Fruit fly (Drosophila melanogaster) whole organism, embryonic: ENCODE results near the gene dysf.

ENCODE experiments used
- ATbp ChIP-seq: fragments of 200-800 bp; sonication (Bioruptor generic); optimal IDR thresholded peaks from 2 replicates; lab custom pipeline; 2017; ENCODE audit warnings: missing biosample characterization, mild to moderate bottlenecking, missing genetic modification characterization, missing genetic modification reagents
- Asciz ChIP-seq: fragments of 200-800 bp; sonication (Bioruptor generic); optimal IDR thresholded peaks from 2 replicates; lab custom pipeline; 2017; ENCODE audit warnings: missing biosample characterization, mild to moderate bottlenecking, missing genetic modification characterization, missing genetic modification reagents
- Atf-2 ChIP-seq: fragments of 200-800 bp; sonication (Bioruptor generic); optimal IDR thresholded peaks from 2 replicates; lab custom pipeline; 2016; ENCODE audit warnings: missing biosample characterization, missing genetic modification characterization
- Blimp-1 ChIP-seq: fragments of 200-800 bp; sonication (Bioruptor generic); optimal IDR thresholded peaks from 3 replicates; lab custom pipeline; 2018; ENCODE audit warnings: missing biosample characterization, missing genetic modification characterization, mild to moderate bottlenecking, moderate library complexity, missing genetic modification reagents
- CG12769 ChIP-seq: fragments of 200-800 bp; sonication (Bioruptor generic); optimal IDR thresholded peaks from 2 replicates; lab custom pipeline; 2019; ENCODE audit warnings: missing biosample characterization, mild to moderate bottlenecking, missing genetic modification characterization, moderate library complexity
- CG13424 ChIP-seq: fragments of 200-800 bp; sonication (Bioruptor generic); optimal IDR thresholded peaks from 2 replicates; lab custom pipeline; 2019; ENCODE audit warnings: missing biosample characterization, mild to moderate bottlenecking, missing genetic modification characterization, moderate library complexity
- CG14860 ChIP-seq: fragments of 200-800 bp; sonication (Bioruptor generic); IDR thresholded peaks from 3 replicates; pipeline ENCODE4 v1.3.6; 2022; ENCODE audit warnings: missing biosample characterization, missing genetic modification characterization; ENCODE audit not compliant: partially characterized antibody
- CG15479 ChIP-seq: fragments of 200-800 bp; sonication (Bioruptor generic); optimal IDR thresholded peaks from 3 replicates; lab custom pipeline; 2019; ENCODE audit warnings: missing biosample characterization, mild to moderate bottlenecking, missing genetic modification characterization, moderate library complexity
- CG17912 ChIP-seq: fragments of 200-800 bp; sonication (Bioruptor generic); optimal IDR thresholded peaks from 2 replicates; lab custom pipeline; 2018; ENCODE audit warnings: missing biosample characterization, mild to moderate bottlenecking, missing genetic modification characterization
- CG18599 ChIP-seq: fragments of 200-800 bp; sonication (Bioruptor generic); optimal IDR thresholded peaks from 3 replicates; lab custom pipeline; 2017; ENCODE audit warnings: missing biosample characterization, missing genetic modification characterization, mild to moderate bottlenecking, moderate library complexity, missing genetic modification reagents
- CG2678 ChIP-seq: fragments of 200-800 bp; sonication (Bioruptor generic); optimal IDR thresholded peaks from 3 replicates; lab custom pipeline; 2019; ENCODE audit warnings: missing biosample characterization, mild to moderate bottlenecking, missing genetic modification characterization, moderate library complexity
- CG3065 ChIP-seq: fragments of 200-800 bp; sonication (Bioruptor generic); optimal IDR thresholded peaks from 2 replicates; lab custom pipeline; 2016; ENCODE audit warnings: missing biosample characterization, missing genetic modification characterization
- CG34376 ChIP-seq: fragments of 200-800 bp; sonication (Bioruptor generic); optimal IDR thresholded peaks from 2 replicates; lab custom pipeline; 2018; ENCODE audit warnings: missing biosample characterization, mild to moderate bottlenecking, missing genetic modification characterization
- CG3847 ChIP-seq: fragments of 200-800 bp; sonication (Bioruptor generic); IDR thresholded peaks from 2 replicates; pipeline ENCODE4 v1.3.6; 2022; ENCODE audit warnings: missing biosample characterization, missing genetic modification characterization
- CG7839 ChIP-seq: fragments of 200-800 bp; sonication (Bioruptor generic); optimal IDR thresholded peaks from 3 replicates; lab custom pipeline; 2018; ENCODE audit warnings: missing biosample characterization, mild to moderate bottlenecking, missing genetic modification characterization, moderate library complexity
- CrebB ChIP-seq: fragments of 200-800 bp; sonication (Bioruptor generic); optimal IDR thresholded peaks from 3 replicates; lab custom pipeline; 2018; ENCODE audit warnings: missing biosample characterization, mild to moderate bottlenecking, missing genetic modification characterization
- Dbx ChIP-seq: fragments of 200-800 bp; sonication (Bioruptor generic); IDR thresholded peaks from 3 replicates; pipeline ENCODE4 v1.3.6; 2022; ENCODE audit warnings: missing biosample characterization, missing genetic modification characterization
- E2f1 ChIP-seq: fragments of 200-800 bp; sonication (Bioruptor generic); IDR thresholded peaks from 2 replicates; pipeline ENCODE4 v1.3.6; 2022; ENCODE audit warnings: missing biosample characterization, missing genetic modification characterization
- Elba2 ChIP-seq: fragments of 200-800 bp; sonication (Bioruptor generic); optimal IDR thresholded peaks from 3 replicates; lab custom pipeline; 2016; ENCODE audit warnings: missing biosample characterization, missing genetic modification characterization
- GATAe ChIP-seq: fragments of 200-800 bp; sonication (Bioruptor generic); conservative IDR thresholded peaks from 2 replicates; pipeline ENCODE4 v1.3.6; 2022; ENCODE audit warnings: missing biosample characterization, missing genetic modification characterization
- HLH54F ChIP-seq: fragments of 200-800 bp; sonication (Bioruptor generic); optimal IDR thresholded peaks from 3 replicates; lab custom pipeline; 2016; ENCODE audit warnings: missing biosample characterization, missing genetic modification characterization
- Hmr ChIP-seq: fragments of 200-800 bp; sonication (Bioruptor generic); optimal IDR thresholded peaks from 3 replicates; lab custom pipeline; 2017; ENCODE audit warnings: mild to moderate bottlenecking, missing biosample characterization, missing genetic modification reagents, missing genetic modification characterization
- Lhr ChIP-seq: fragments of 200-800 bp; sonication (Bioruptor generic); optimal IDR thresholded peaks from 3 replicates; lab custom pipeline; 2017; ENCODE audit warnings: mild to moderate bottlenecking, missing biosample characterization, missing genetic modification reagents, missing genetic modification characterization
- Meics ChIP-seq: fragments of 200-800 bp; sonication (Bioruptor generic); optimal IDR thresholded peaks from 2 replicates; lab custom pipeline; 2017; ENCODE audit warnings: missing biosample characterization, mild to moderate bottlenecking, missing genetic modification characterization
- NK7.1 ChIP-seq: fragments of 200-800 bp; sonication (Bioruptor generic); optimal IDR thresholded peaks from 3 replicates; lab custom pipeline; 2016; ENCODE audit warnings: missing biosample characterization, missing genetic modification characterization
- PHDP ChIP-seq: fragments of 200-800 bp; sonication (Bioruptor generic); optimal IDR thresholded peaks from 3 replicates; lab custom pipeline; 2018; ENCODE audit warnings: missing biosample characterization, mild to moderate bottlenecking, missing genetic modification characterization, moderate library complexity
- Pdp1 ChIP-seq, 2 experiments: fragments of 200-800 bp; sonication (Bioruptor generic); optimal IDR thresholded peaks; 3 replicates each; lab custom pipeline; 2016; ENCODE audit warnings: missing biosample characterization in 2 of 2, missing genetic modification characterization in 2 of 2, mild to moderate bottlenecking in 1 of 2, moderate library complexity in 1 of 2
- Poxn ChIP-seq: fragments of 200-800 bp; sonication (Bioruptor generic); IDR thresholded peaks from 2 replicates; pipeline ENCODE4 v1.3.6; 2022; ENCODE audit warnings: missing biosample characterization, missing genetic modification characterization
- Sry-δ ChIP-seq: fragments of 200-800 bp; sonication (Bioruptor generic); optimal IDR thresholded peaks from 2 replicates; lab custom pipeline; 2016; ENCODE audit warnings: missing biosample characterization, missing genetic modification characterization
- ase ChIP-seq: fragments of 200-800 bp; sonication (Bioruptor generic); IDR thresholded peaks from 3 replicates; pipeline ENCODE4 v1.3.6; 2022; ENCODE audit warnings: missing biosample characterization, missing genetic modification characterization
- bcd ChIP-seq: fragments of 200-800 bp; sonication (Bioruptor generic); optimal IDR thresholded peaks from 2 replicates; lab custom pipeline; 2017; ENCODE audit warnings: missing biosample characterization, mild to moderate bottlenecking, missing genetic modification characterization
- esg ChIP-seq: fragments of 200-800 bp; sonication (Bioruptor generic); conservative IDR thresholded peaks from 2 replicates; pipeline ENCODE4 v1.3.6; 2022; ENCODE audit warnings: missing biosample characterization, missing genetic modification characterization
- ewg ChIP-seq: fragments of 200-800 bp; sonication (Bioruptor generic); optimal IDR thresholded peaks from 3 replicates; lab custom pipeline; 2017; ENCODE audit warnings: mild to moderate bottlenecking, missing biosample characterization, missing genetic modification reagents, missing genetic modification characterization
- exex ChIP-seq: fragments of 200-800 bp; sonication (Bioruptor generic); optimal IDR thresholded peaks from 4 replicates; lab custom pipeline; 2018; ENCODE audit warnings: missing biosample characterization, mild to moderate bottlenecking, missing genetic modification characterization, moderate library complexity
- fru ChIP-seq: fragments of >200 bp; optimal IDR thresholded peaks from 2 replicates; lab custom pipeline; 2017
- gem ChIP-seq: fragments of 200-800 bp; sonication (Bioruptor generic); optimal IDR thresholded peaks from 2 replicates; lab custom pipeline; 2019; ENCODE audit warnings: missing biosample characterization, mild to moderate bottlenecking, missing genetic modification characterization, moderate library complexity
- grau ChIP-seq: fragments of 200-800 bp; optimal IDR thresholded peaks from 3 replicates; lab custom pipeline; 2019; ENCODE audit warnings: missing biosample characterization, mild to moderate bottlenecking, missing genetic modification characterization, moderate library complexity
- ind ChIP-seq: fragments of 200-800 bp; sonication (Bioruptor generic); optimal IDR thresholded peaks from 3 replicates; lab custom pipeline; 2016; ENCODE audit warnings: missing biosample characterization, missing genetic modification characterization
- jing ChIP-seq: fragments of 200-800 bp; sonication (Bioruptor generic); optimal IDR thresholded peaks from 2 replicates; lab custom pipeline; 2018; ENCODE audit warnings: missing biosample characterization, mild to moderate bottlenecking, missing genetic modification characterization
- lbe ChIP-seq: fragments of 200-800 bp; sonication (Bioruptor generic); optimal IDR thresholded peaks from 2 replicates; lab custom pipeline; 2016; ENCODE audit warnings: missing biosample characterization, mild to moderate bottlenecking, missing genetic modification characterization
- nerfin-2 ChIP-seq: fragments of 200-800 bp; sonication (Bioruptor generic); IDR thresholded peaks from 2 replicates; pipeline ENCODE4 v1.3.6; 2022; ENCODE audit warnings: missing biosample characterization, missing genetic modification characterization; ENCODE audit not compliant: partially characterized antibody
- pzg ChIP-seq: fragments of 200-800 bp; sonication (Bioruptor generic); optimal IDR thresholded peaks from 3 replicates; lab custom pipeline; 2018; ENCODE audit warnings: missing biosample characterization, mild to moderate bottlenecking, missing genetic modification characterization, moderate library complexity
- row ChIP-seq: fragments of 200-800 bp; sonication (Bioruptor generic); IDR thresholded peaks from 3 replicates; pipeline ENCODE4 v1.3.6; 2022; ENCODE audit warnings: missing biosample characterization, missing genetic modification characterization
- sens ChIP-seq: fragments of 200-800 bp; sonication (Bioruptor generic); peaks from one replicate; lab custom pipeline; 2016; ENCODE audit warnings: missing biosample characterization, missing genetic modification characterization
- tup ChIP-seq: fragments of 200-800 bp; sonication (Bioruptor generic); optimal IDR thresholded peaks from 2 replicates; lab custom pipeline; 2016; ENCODE audit warnings: missing biosample characterization, mild to moderate bottlenecking, missing genetic modification characterization, moderate library complexity
- unc-4 ChIP-seq: fragments of 200-800 bp; sonication (Bioruptor generic); IDR thresholded peaks from 2 replicates; pipeline ENCODE4 v1.3.6; 2022; ENCODE audit warnings: missing biosample characterization, missing genetic modification characterization; ENCODE audit not compliant: partially characterized antibody
- vfl ChIP-seq: fragments of 200-800 bp; sonication (Bioruptor generic); optimal IDR thresholded peaks from 2 replicates; lab custom pipeline; 2016; ENCODE audit warnings: missing biosample characterization, missing genetic modification characterization

dysf gene

DNA sequence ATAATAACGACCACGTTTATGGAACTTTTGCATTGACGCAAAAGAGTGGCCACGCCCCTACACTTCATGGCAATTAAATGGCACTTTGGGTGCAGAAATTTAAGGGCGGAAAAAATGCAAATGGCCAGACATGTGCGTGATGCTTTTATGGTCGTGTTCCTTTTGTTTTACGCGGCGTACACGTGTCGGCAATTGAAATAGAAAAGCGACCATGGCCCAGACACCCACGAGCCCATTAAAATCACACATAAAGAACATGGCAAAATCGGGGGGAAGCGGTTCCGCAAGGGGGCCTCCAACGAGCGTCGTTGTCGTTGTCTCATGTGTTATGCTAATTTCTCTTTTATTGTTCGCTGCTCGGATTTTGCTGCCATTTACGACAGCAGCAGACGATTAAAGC lies 6.9 kb upstream of the dysf start (continued):
- no peak for TF ChIP-seq CG14860 (GFP tag; lab: Robert Waterston, UW)
- no peak for TF ChIP-seq esg (GFP tag; lab: Robert Waterston, UW)
- TF ChIP-seq nerfin-2 (GFP tag; lab: Robert Waterston, UW) = no peak
- TF ChIP-seq lbe (GFP tag; lab: Kevin White, UChicago) = no peak
- TF ChIP-seq fru (lab: Kevin White, UChicago) = no peak
- TF ChIP-seq tup (GFP tag; lab: Kevin White, UChicago) = no peak

DNA sequence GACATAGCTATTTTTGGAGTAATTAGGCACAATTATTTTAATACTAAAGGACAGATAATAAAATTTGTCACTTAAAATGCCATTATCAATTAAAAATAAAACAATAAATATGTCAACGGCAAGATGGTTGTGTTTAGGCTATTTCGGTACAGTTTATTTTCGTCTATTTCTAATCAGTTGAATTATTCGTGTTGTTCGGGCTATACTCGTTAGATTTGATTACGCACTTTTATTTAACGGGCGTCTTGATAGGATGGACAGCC lies 6.6 kb upstream of the dysf start:
- TF ChIP-seq bcd (GFP tag; lab: Kevin White, UChicago) (no peak), row (GFP tag; lab: Robert Waterston, UW) (no peak), E2f1 (GFP tag; lab: Robert Waterston, UW) (no peak), CG18599 (GFP tag; lab: Kevin White, UChicago) (peak; percentile 8), Atf-2 (GFP tag; lab: Kevin White, UChicago) (no peak), PHDP (tag; lab: Kevin White, UChicago) (peak; percentile 25), NK7.1 (GFP tag; lab: Kevin White, UChicago) (no peak), CG34376 (peak; percentile 26), unc-4 (GFP tag; lab: Robert Waterston, UW) (no peak), Meics (peak; percentile 29), grau (tag; lab: Kevin White, UChicago) (no peak), jing (GFP tag; lab: Kevin White, UChicago) (no peak), CG12769 (tag; lab: Kevin White, UChicago) (no peak), CG7839 (peak; percentile 21), GATAe (GFP tag; lab: Robert Waterston, UW) (no peak), pzg (GFP tag; lab: Kevin White, UChicago) (no peak), CrebB (no peak), Pdp1 (GFP tag; optimal IDR thresholded peaks at IDR 0.05; lab: Kevin White, UChicago) (peak in 1 of 2 experiments; percentile 32), Asciz (GFP tag; lab: Kevin White, UChicago) (no peak), sens (GFP tag; lab: Kevin White, UChicago) (peak; percentile 68), ind (GFP tag; lab: Kevin White, UChicago) (no peak), Poxn (GFP tag; lab: Robert Waterston, UW) (no peak), exex (tag; lab: Kevin White, UChicago) (peak; percentile 91), gem (tag; lab: Kevin White, UChicago) (peak; percentile 2), CG13424 (tag; lab: Kevin White, UChicago) (no peak), Blimp-1 (GFP tag; lab: Kevin White, UChicago) (no peak), CG2678 (tag; lab: Kevin White, UChicago) (peak; percentile 33), Elba2 (no peak)

DNA sequence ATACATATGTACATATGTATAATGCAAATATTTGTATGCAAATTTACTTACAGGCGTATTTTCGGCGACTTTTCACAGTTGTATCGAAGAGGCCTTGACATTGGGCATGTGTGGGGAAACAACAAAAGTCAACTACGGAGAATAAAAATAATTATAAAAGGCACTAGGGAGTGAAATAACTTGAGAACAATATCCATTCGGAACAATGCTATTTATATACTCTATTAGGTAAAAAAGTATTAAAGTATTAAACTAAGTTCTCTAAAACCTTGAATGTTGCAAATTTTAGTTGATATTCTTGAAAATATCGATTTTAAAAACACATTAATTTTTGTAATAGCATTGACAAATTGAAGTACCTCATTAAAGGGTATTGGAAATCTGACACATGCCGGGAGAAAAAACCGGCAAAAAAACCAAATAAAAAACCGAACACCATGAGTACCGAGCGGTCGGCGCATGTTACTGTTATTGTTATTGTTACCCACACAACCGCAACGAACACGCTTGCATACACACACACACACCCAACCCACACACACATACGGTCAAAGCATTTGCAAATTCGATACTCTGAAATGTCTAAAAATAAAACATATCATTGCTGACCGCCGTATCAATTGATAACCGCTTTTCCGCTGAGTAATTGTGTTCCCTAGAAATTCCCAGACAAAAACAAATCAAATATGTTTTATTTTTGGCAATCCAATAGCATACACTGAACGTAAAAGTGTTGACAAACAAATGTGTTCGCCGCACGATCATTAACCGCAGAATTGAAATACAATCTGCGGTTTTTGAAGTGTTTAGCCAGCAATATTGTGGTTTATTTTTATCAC lies 6.0 kb upstream of the dysf start:
- TF ChIP-seq vfl (no peak), HLH54F (no peak), CG2678 (tag; lab: Kevin White, UChicago) (peak; percentile 68), ewg (GFP tag; lab: Kevin White, UChicago) (no peak), Lhr (GFP tag; lab: Kevin White, UChicago) (no peak), CG3065 (GFP tag; lab: Kevin White, UChicago) (no peak), CG17912 (GFP tag; lab: Kevin White, UChicago) (no peak), Dbx (GFP tag; lab: Robert Waterston, UW) (no peak), ase (GFP tag; lab: Robert Waterston, UW) (no peak), grau (tag; lab: Kevin White, UChicago) (peak; percentile 64), tup (GFP tag; lab: Kevin White, UChicago) (no peak), CG15479 (GFP tag; lab: Kevin White, UChicago) (no peak), Sry-δ (GFP tag; lab: Kevin White, UChicago) (no peak), Hmr (peak; percentile 66), ATbp (GFP tag; lab: Kevin White, UChicago) (no peak), CG3847 (no peak)
